Worm (Caenorhabditis elegans) whole organism, young adult: ENCODE results near the gene K07D4.4.

Source experiments
- F10E7.11 ChIP-seq: sonication (generic microtip); optimal IDR thresholded peaks from 2 replicates; lab custom pipeline; 2017; ENCODE audit warnings: mild to moderate bottlenecking, missing genetic modification characterization, moderate library complexity, missing compliant biosample characterization
- F55B11.4 ChIP-seq: sonication (generic microtip); optimal IDR thresholded peaks from 2 replicates; lab custom pipeline; 2016; ENCODE audit warnings: missing compliant biosample characterization, missing genetic modification characterization, borderline replicate concordance; ENCODE audit not compliant: insufficient read depth
- K12H6.12 ChIP-seq: fragments of 200-800 bp; sonication (Bioruptor generic); optimal IDR thresholded peaks from 2 replicates; lab custom pipeline; 2018; ENCODE audit warnings: mild to moderate bottlenecking, missing genetic modification characterization, missing compliant biosample characterization
- T07F8.4 ChIP-seq: sonication (generic microtip); optimal IDR thresholded peaks from 2 replicates; lab custom pipeline; 2016; ENCODE audit warnings: mild to moderate bottlenecking, missing genetic modification characterization, moderate library complexity, missing compliant biosample characterization
- Y53F4B.3 ChIP-seq: fragments of 200-800 bp; sonication (Bioruptor generic); IDR thresholded peaks from 2 replicates; pipeline ENCODE4 v1.3.6; 2022; ENCODE audit warnings: missing genetic modification reagents, missing genetic modification characterization, missing compliant biosample characterization
- Y56A3A.18 ChIP-seq: fragments of 200-800 bp; sonication (Bioruptor generic); IDR thresholded peaks from 2 replicates; pipeline ENCODE4 v1.3.6; 2022; ENCODE audit warnings: missing genetic modification reagents, missing genetic modification characterization, missing compliant biosample characterization
- Y95B8A.8 ChIP-seq: fragments of 200-800 bp; sonication (Bioruptor generic); IDR thresholded peaks from 2 replicates; pipeline ENCODE4 v1.3.6; 2022; ENCODE audit warnings: missing genetic modification reagents, missing genetic modification characterization, missing compliant biosample characterization
- aptf-3 ChIP-seq: fragments of 200-800 bp; sonication (Bioruptor generic); IDR thresholded peaks from 2 replicates; pipeline ENCODE4 v1.3.6; 2022; ENCODE audit warnings: missing genetic modification characterization, missing compliant biosample characterization
- athp-1 ChIP-seq: sonication (generic microtip); optimal IDR thresholded peaks from 2 replicates; lab custom pipeline; 2017; ENCODE audit warnings: mild to moderate bottlenecking, missing genetic modification characterization, missing compliant biosample characterization
- attf-5 ChIP-seq: fragments of 200-800 bp; sonication (Bioruptor generic); optimal IDR thresholded peaks from 2 replicates; lab custom pipeline; 2018; ENCODE audit warnings: mild to moderate bottlenecking, missing genetic modification characterization, missing compliant biosample characterization
- bed-1 ChIP-seq: fragments of 200-800 bp; sonication (Bioruptor generic); IDR thresholded peaks from 2 replicates; pipeline ENCODE4 v1.3.6; 2022; ENCODE audit warnings: missing genetic modification reagents, missing genetic modification characterization, missing compliant biosample characterization
- bed-2 ChIP-seq: fragments of 200-800 bp; sonication (Bioruptor generic); IDR thresholded peaks from 2 replicates; pipeline ENCODE4 v1.3.6; 2022; ENCODE audit warnings: missing genetic modification reagents, missing genetic modification characterization, missing compliant biosample characterization
- ccch-3 ChIP-seq: fragments of 200-800 bp; sonication (Bioruptor generic); optimal IDR thresholded peaks from 2 replicates; lab custom pipeline; 2018; ENCODE audit warnings: mild to moderate bottlenecking, missing genetic modification characterization, missing compliant biosample characterization
- ceh-27 ChIP-seq: fragments of 200-800 bp; sonication (Bioruptor generic); optimal IDR thresholded peaks from 2 replicates; lab custom pipeline; 2018; ENCODE audit warnings: mild to moderate bottlenecking, missing genetic modification characterization, moderate library complexity, missing compliant biosample characterization
- ceh-79 ChIP-seq: sonication (generic microtip); optimal IDR thresholded peaks from 2 replicates; lab custom pipeline; 2017; ENCODE audit warnings: mild to moderate bottlenecking, missing genetic modification characterization, missing compliant biosample characterization
- ceh-91 ChIP-seq: fragments of 200-800 bp; sonication (Bioruptor generic); IDR thresholded peaks from 2 replicates; pipeline ENCODE4 v1.3.6; 2022; ENCODE audit warnings: missing genetic modification reagents, missing genetic modification characterization, missing compliant biosample characterization
- fkh-3 ChIP-seq: sonication (generic microtip); optimal IDR thresholded peaks from 2 replicates; lab custom pipeline; 2016; ENCODE audit warnings: mild to moderate bottlenecking, missing genetic modification characterization, missing compliant biosample characterization
- hlh-26 ChIP-seq: fragments of 200-800 bp; sonication (Bioruptor generic); conservative IDR thresholded peaks from 2 replicates; pipeline ENCODE4 v1.3.6; 2022; ENCODE audit warnings: missing genetic modification reagents, missing genetic modification characterization, missing compliant biosample characterization
- hmg-20 ChIP-seq: fragments of 200-800 bp; sonication (Bioruptor generic); IDR thresholded peaks from 2 replicates; pipeline ENCODE4 v1.3.6; 2022; ENCODE audit warnings: missing genetic modification reagents, missing genetic modification characterization, missing compliant biosample characterization
- hsf-1 ChIP-seq: fragments of 200-800 bp; sonication (Bioruptor generic); IDR thresholded peaks from 2 replicates; pipeline ENCODE4 v1.3.6; 2022; ENCODE audit warnings: missing genetic modification reagents, missing genetic modification characterization, missing compliant biosample characterization
- lsl-1 ChIP-seq: fragments of 200-800 bp; sonication (Bioruptor generic); optimal IDR thresholded peaks from 2 replicates; lab custom pipeline; 2018; ENCODE audit warnings: mild to moderate bottlenecking, missing genetic modification characterization, moderate library complexity, missing compliant biosample characterization
- madf-10 ChIP-seq: sonication (generic microtip); optimal IDR thresholded peaks from 2 replicates; lab custom pipeline; 2016; ENCODE audit warnings: mild to moderate bottlenecking, missing genetic modification characterization, missing compliant biosample characterization
- mcd-1 ChIP-seq: fragments of 200-800 bp; sonication (Bioruptor generic); IDR thresholded peaks from 2 replicates; pipeline ENCODE4 v1.3.6; 2022; ENCODE audit warnings: missing genetic modification reagents, missing genetic modification characterization, missing compliant biosample characterization
- mel-28 ChIP-seq: sonication (generic microtip); optimal IDR thresholded peaks from 2 replicates; lab custom pipeline; 2016; ENCODE audit warnings: borderline replicate concordance, mild to moderate bottlenecking, missing genetic modification characterization, missing compliant biosample characterization
- nfyb-1 ChIP-seq: fragments of 200-800 bp; sonication (Bioruptor generic); IDR thresholded peaks from 2 replicates; pipeline ENCODE4 v1.3.6; 2022; ENCODE audit warnings: missing genetic modification reagents, missing genetic modification characterization, missing compliant biosample characterization
- nhr-90 ChIP-seq: sonication (generic microtip); optimal IDR thresholded peaks from 2 replicates; lab custom pipeline; 2016; ENCODE audit warnings: missing genotype, mild to moderate bottlenecking, missing genetic modification characterization, missing compliant biosample characterization
- pbrm-1 ChIP-seq: fragments of 200-800 bp; sonication (Bioruptor generic); IDR thresholded peaks from 2 replicates; pipeline ENCODE4 v1.3.6; 2022; ENCODE audit warnings: missing genetic modification reagents, missing genetic modification characterization, missing compliant biosample characterization
- pha-4 ChIP-seq: fragments of 150-350 bp; sonication (generic microtip); optimal IDR thresholded peaks from 2 replicates; lab custom pipeline; 2014; ENCODE audit warnings: missing biosample characterization, missing genetic modification reagents, missing genetic modification characterization
- repo-1 ChIP-seq: sonication (generic microtip); optimal IDR thresholded peaks from 2 replicates; lab custom pipeline; 2017; ENCODE audit warnings: mild to moderate bottlenecking, missing genetic modification characterization, missing compliant biosample characterization
- snpc-3.4 ChIP-seq: sonication (generic microtip); optimal IDR thresholded peaks from 2 replicates; lab custom pipeline; 2017; ENCODE audit warnings: missing genetic modification characterization, mild to moderate bottlenecking, missing compliant biosample characterization, antibody characterized with exemption, moderate library complexity, missing genotype, missing genetic modification reagents
- somi-1 ChIP-seq: fragments of 200-800 bp; sonication (Bioruptor generic); optimal IDR thresholded peaks from 2 replicates; lab custom pipeline; 2018; ENCODE audit warnings: mild to moderate bottlenecking, missing genetic modification characterization, missing compliant biosample characterization
- unc-62 ChIP-seq: fragments of 150-350 bp; optimal IDR thresholded peaks from 2 replicates; lab custom pipeline; 2014; ENCODE audit warnings: missing biosample characterization, missing genetic modification reagents, missing genetic modification characterization
- zfh-2 ChIP-seq: fragments of 200-800 bp; sonication (Bioruptor generic); conservative IDR thresholded peaks from 2 replicates; pipeline ENCODE4 v1.3.6; 2022; ENCODE audit warnings: missing genetic modification reagents, missing genetic modification characterization, missing compliant biosample characterization
- ztf-22 ChIP-seq: fragments of 200-800 bp; sonication (Bioruptor generic); optimal IDR thresholded peaks from 2 replicates; lab custom pipeline; 2018; ENCODE audit warnings: mild to moderate bottlenecking, missing genetic modification characterization, moderate library complexity, missing compliant biosample characterization
- ztf-6 ChIP-seq: fragments of 200-800 bp; sonication (Bioruptor generic); IDR thresholded peaks from 2 replicates; pipeline ENCODE4 v1.3.6; 2022; ENCODE audit warnings: missing genetic modification reagents, missing genetic modification characterization, missing compliant biosample characterization

K07D4.4 gene

ce11 chrII:4038541-4038940 is 6.3 kb upstream of the K07D4.4 start, which contains the start of gene pqn-48:
TSS of gene pqn-48 (plus strand) at chrII:4038884.
- TF ChIP-seq zfh-2 (GFP tag; lab: Robert Waterston, UW): peak; percentile 60; the same call in 1 of the 2 replicates
- TF ChIP-seq fkh-3: no peak
- TF ChIP-seq athp-1: no peak
- TF ChIP-seq, all 124 proteins: peak for 1

ce11 chrII:4028276-4028675 is 3.9 kb downstream of the K07D4.4 start, which contains the start of gene K07D4.9:
TSS of gene K07D4.9 (plus strand) at chrII:4028576.
- TF ChIP-seq Y53F4B.3 (GFP tag; lab: Robert Waterston, UW) (no peak), bed-2 (GFP tag; lab: Robert Waterston, UW) (no peak), nfyb-1 (no peak), ceh-79 (tag; lab: Kevin White, UChicago) (no peak), hmg-20 (no peak), ceh-27 (GFP tag; lab: Kevin White, UChicago) (no peak), Y95B8A.8 (no peak), fkh-3 (no peak), attf-5 (GFP tag; lab: Kevin White, UChicago) (no peak)

- no peak for TF ChIP-seq ceh-91 (GFP tag; lab: Robert Waterston, UW)
- no peak for TF ChIP-seq ztf-6
- TF ChIP-seq mcd-1: no peak
- no peak for TF ChIP-seq F55B11.4 (tag; lab: Kevin White, UChicago)
- TF ChIP-seq athp-1: no peak
- no peak for TF ChIP-seq repo-1
- TF ChIP-seq Y95B8A.8: no peak
- no peak for TF ChIP-seq nhr-90
- no peak for TF ChIP-seq lsl-1 (GFP tag; lab: Kevin White, UChicago)
- TF ChIP-seq madf-10 (tag; lab: Kevin White, UChicago): no peak
- no peak for TF ChIP-seq aptf-3 (GFP tag; lab: Robert Waterston, UW)
- no peak for TF ChIP-seq ztf-22 (GFP tag; lab: Kevin White, UChicago)
- no peak for TF ChIP-seq mel-28 (tag; lab: Kevin White, UChicago)
- no peak for TF ChIP-seq K12H6.12 (tag; lab: Kevin White, UChicago)
- no peak for TF ChIP-seq unc-62
- no peak for TF ChIP-seq pbrm-1 (GFP tag; lab: Robert Waterston, UW)
- TF ChIP-seq, all 124 proteins: peak for 0
Observed at ce11 chrII:4025462-4025861, 6.7 kb downstream of the K07D4.4 start, which contains the start of gene K07D4.5. TSS of gene K07D4.5 (minus strand) at chrII:4025562.

ce11 chrII:4018617-4019016 is 13.6 kb downstream of the K07D4.4 start, which contains the start of gene K07D4.6:
TSS of gene K07D4.6 (minus strand) at chrII:4018717.
- no peak for TF ChIP-seq ztf-6
- TF ChIP-seq ccch-3 (GFP tag; lab: Kevin White, UChicago): no peak
- TF ChIP-seq Y95B8A.8: no peak
- TF ChIP-seq hsf-1: no peak
- TF ChIP-seq somi-1: no peak
- no peak for TF ChIP-seq K12H6.12 (tag; lab: Kevin White, UChicago)
- no peak for TF ChIP-seq attf-5 (GFP tag; lab: Kevin White, UChicago)
- no peak for TF ChIP-seq F10E7.11 (tag; lab: Kevin White, UChicago)
- TF ChIP-seq T07F8.4 (tag; lab: Kevin White, UChicago): no peak
- no peak for TF ChIP-seq nhr-90
- TF ChIP-seq hlh-26 (GFP tag; lab: Robert Waterston, UW): no peak
- no peak for TF ChIP-seq pha-4 (tag; lab: Kevin White, UChicago)

- TF ChIP-seq bed-1 (GFP tag; lab: Robert Waterston, UW): no peak
- TF ChIP-seq snpc-3.4 (tag; lab: Kevin White, UChicago): no peak
- TF ChIP-seq pha-4 (tag; lab: Kevin White, UChicago): no peak
- TF ChIP-seq pbrm-1 (GFP tag; lab: Robert Waterston, UW): no peak
- TF ChIP-seq ccch-3 (GFP tag; lab: Kevin White, UChicago): no peak
- TF ChIP-seq Y56A3A.18 (GFP tag; lab: Robert Waterston, UW): no peak
- TF ChIP-seq Y95B8A.8: no peak
- TF ChIP-seq aptf-3 (GFP tag; lab: Robert Waterston, UW): no peak
Observed at ce11 chrII:4011518-4011917, 20.7 kb downstream of the K07D4.4 start.
